Worm (Caenorhabditis elegans) whole organism, L1 larva: ENCODE measurements around the gene F46C5.9.
A peak's percentile ranks its signal among the peaks of the same experiment; 100 is the strongest.

ENCODE experiments used
- C04F5.9 ChIP-seq: sonication (generic microtip); optimal IDR thresholded peaks from 2 replicates; lab custom pipeline; 2016; ENCODE audit warnings: missing genetic modification characterization, missing compliant biosample characterization
- aha-1 ChIP-seq: fragments of 150-350 bp; optimal IDR thresholded peaks from 2 replicates; lab custom pipeline; 2014; ENCODE audit warnings: missing biosample characterization, missing genetic modification characterization
- alr-1 ChIP-seq: fragments of 200-800 bp; sonication (Bioruptor generic); optimal IDR thresholded peaks from 2 replicates; lab custom pipeline; 2018; ENCODE audit warnings: borderline replicate concordance, mild to moderate bottlenecking, missing genetic modification characterization, missing compliant biosample characterization
- aly-2 ChIP-seq: fragments of 150-350 bp; optimal IDR thresholded peaks from 2 replicates; lab custom pipeline; 2014; ENCODE audit warnings: missing biosample characterization, missing genetic modification characterization
- blmp-1 ChIP-seq: fragments of 150-350 bp; optimal IDR thresholded peaks from 2 replicates; lab custom pipeline; 2014; ENCODE audit warnings: missing biosample characterization, missing genetic modification characterization
- ceh-63 ChIP-seq: fragments of 200-800 bp; sonication (Bioruptor generic); optimal IDR thresholded peaks from 2 replicates; lab custom pipeline; 2018; ENCODE audit warnings: mild to moderate bottlenecking, missing genetic modification characterization, missing compliant biosample characterization
- ceh-82 ChIP-seq, 3 experiments: fragments of 150-350 bp in 1 of 3; sonication (generic microtip) in 2 of 3; optimal IDR thresholded peaks; 2 replicates each; lab custom pipeline; 2014 to 2017; ENCODE audit warnings: missing biosample characterization in 3 of 3, missing genetic modification characterization in 3 of 3
- dpl-1 ChIP-seq, 3 experiments: fragments of 150-350 bp in 2 of 3; sonication (generic microtip) in 1 of 3; optimal IDR thresholded peaks; 2 replicates each; lab custom pipeline; 2014 to 2017; ENCODE audit warnings: missing biosample characterization in 3 of 3, missing genetic modification characterization in 3 of 3, missing genetic modification reagents in 3 of 3
- dsc-1 ChIP-seq: sonication (generic microtip); optimal IDR thresholded peaks from 2 replicates; lab custom pipeline; 2016; ENCODE audit warnings: mild to moderate bottlenecking, missing genetic modification characterization, missing compliant biosample characterization
- efl-1 ChIP-seq, 4 experiments: fragments of 150-350 bp; optimal IDR thresholded peaks in 3 of 4; peaks in 1 of 4; 1 replicate in 1 of 4; 2 replicates in 3 of 4; lab custom pipeline; 2014; ENCODE audit warnings: missing biosample characterization in 2 of 4, missing genetic modification characterization in 2 of 4, missing genetic modification reagents in 2 of 4
- egl-27 ChIP-seq, 2 experiments: fragments of 150-350 bp in 1 of 2; sonication (generic microtip); optimal IDR thresholded peaks; 3 replicates each; lab custom pipeline; 2017 to 2018; ENCODE audit warnings: missing biosample characterization in 2 of 2, missing genetic modification characterization in 2 of 2, missing genetic modification reagents in 2 of 2
- elt-3 ChIP-seq, 6 experiments: fragments of 150-350 bp in 1 of 6; sonication (generic microtip); optimal IDR thresholded peaks; 2 replicates each; lab custom pipeline; 2017 to 2018; ENCODE audit warnings: missing biosample characterization in 6 of 6, missing genetic modification characterization in 6 of 6, inconsistent platforms in 1 of 6
- fos-1 ChIP-seq: fragments of 150-350 bp; optimal IDR thresholded peaks from 2 replicates; lab custom pipeline; 2014; ENCODE audit warnings: missing biosample characterization, missing genetic modification characterization
- grh-1 ChIP-seq: fragments of 200-800 bp; sonication (Bioruptor generic); IDR thresholded peaks from 2 replicates; pipeline ENCODE4 v1.3.6; 2022; ENCODE audit warnings: missing genetic modification reagents, missing genetic modification characterization, missing compliant biosample characterization
- irx-1 ChIP-seq: sonication (generic microtip); optimal IDR thresholded peaks from 2 replicates; lab custom pipeline; 2016; ENCODE audit warnings: missing genetic modification characterization, missing compliant biosample characterization
- isw-1 ChIP-seq: fragments of 200-800 bp; sonication (Bioruptor generic); IDR thresholded peaks from 2 replicates; pipeline ENCODE4 v1.3.6; 2022; ENCODE audit warnings: missing genetic modification characterization, missing compliant biosample characterization
- jun-1 ChIP-seq: fragments of 150-350 bp; optimal IDR thresholded peaks from 2 replicates; lab custom pipeline; 2014; ENCODE audit warnings: missing biosample characterization, missing genetic modification reagents, missing genetic modification characterization
- lin-14 ChIP-seq: fragments of 200-800 bp; sonication (Bioruptor generic); optimal IDR thresholded peaks from 2 replicates; lab custom pipeline; 2018; ENCODE audit warnings: mild to moderate bottlenecking, missing genetic modification characterization, moderate library complexity, missing compliant biosample characterization
- lin-35 ChIP-seq, 2 experiments: fragments of 150-350 bp; optimal IDR thresholded peaks; 2 replicates each; lab custom pipeline; 2014; ENCODE audit warnings: missing biosample characterization in 2 of 2, missing genetic modification characterization in 2 of 2, missing genetic modification reagents in 2 of 2
- mab-9 ChIP-seq: fragments of 200-800 bp; sonication (Bioruptor generic); IDR thresholded peaks from 2 replicates; pipeline ENCODE4 v1.3.6; 2022; ENCODE audit warnings: missing genetic modification reagents, missing genetic modification characterization, missing compliant biosample characterization
- mef-2 ChIP-seq: fragments of 150-350 bp; optimal IDR thresholded peaks from 2 replicates; lab custom pipeline; 2014; ENCODE audit warnings: missing biosample characterization, missing genetic modification characterization
- nhr-12 ChIP-seq: sonication (generic microtip); optimal IDR thresholded peaks from 2 replicates; lab custom pipeline; 2017; ENCODE audit warnings: missing biosample characterization, missing genetic modification characterization
- nhr-20 ChIP-seq: sonication (generic microtip); optimal IDR thresholded peaks from 2 replicates; lab custom pipeline; 2016; ENCODE audit warnings: mild to moderate bottlenecking, missing genetic modification characterization, missing compliant biosample characterization
- nhr-47 ChIP-seq: sonication (generic microtip); optimal IDR thresholded peaks from 2 replicates; lab custom pipeline; 2016; ENCODE audit warnings: mild to moderate bottlenecking, missing genetic modification characterization, moderate library complexity, missing compliant biosample characterization
- nhr-71 ChIP-seq: sonication (generic microtip); optimal IDR thresholded peaks from 2 replicates; lab custom pipeline; 2016; ENCODE audit warnings: mild to moderate bottlenecking, missing genetic modification characterization, moderate library complexity, missing compliant biosample characterization
- nhr-77 ChIP-seq: fragments of 150-350 bp; optimal IDR thresholded peaks from 2 replicates; lab custom pipeline; 2014; ENCODE audit warnings: missing biosample characterization, missing genetic modification characterization
- nhr-84 ChIP-seq: sonication (generic microtip); optimal IDR thresholded peaks from 2 replicates; lab custom pipeline; 2017; ENCODE audit warnings: missing biosample characterization, missing genetic modification characterization
- nhr-85 ChIP-seq: sonication (generic microtip); peaks from one replicate; lab custom pipeline; 2016; ENCODE audit warnings: missing genetic modification characterization, inconsistent platforms, missing compliant biosample characterization
- snu-23 ChIP-seq: sonication (generic microtip); optimal IDR thresholded peaks from 2 replicates; lab custom pipeline; 2016; ENCODE audit warnings: missing genetic modification characterization, missing compliant biosample characterization
- sox-4 ChIP-seq: sonication (generic microtip); optimal IDR thresholded peaks from 2 replicates; lab custom pipeline; 2016; ENCODE audit warnings: missing genetic modification characterization, missing compliant biosample characterization
- swsn-7 ChIP-seq: sonication (generic microtip); optimal IDR thresholded peaks from 2 replicates; lab custom pipeline; 2016; ENCODE audit warnings: missing genetic modification characterization, missing compliant biosample characterization
- vab-15 ChIP-seq: sonication (generic microtip); optimal IDR thresholded peaks from 2 replicates; lab custom pipeline; 2017; ENCODE audit warnings: missing genotype, mild to moderate bottlenecking, missing genetic modification characterization, missing compliant biosample characterization
- xbp-1 ChIP-seq: sonication (generic microtip); optimal IDR thresholded peaks from 2 replicates; lab custom pipeline; 2016; ENCODE audit warnings: missing genetic modification characterization, missing compliant biosample characterization
- zag-1 ChIP-seq: fragments of 150-350 bp; optimal IDR thresholded peaks from 2 replicates; lab custom pipeline; 2014; ENCODE audit warnings: missing biosample characterization, missing genetic modification characterization
- zip-4 ChIP-seq: fragments of 200-800 bp; sonication (Bioruptor generic); optimal IDR thresholded peaks from 2 replicates; lab custom pipeline; 2018; ENCODE audit warnings: mild to moderate bottlenecking, missing genetic modification characterization, moderate library complexity, missing compliant biosample characterization
- ztf-11 ChIP-seq, 2 experiments: sonication (generic microtip); optimal IDR thresholded peaks; 2 replicates each; lab custom pipeline; 2016 to 2017; ENCODE audit warnings: missing genetic modification characterization in 2 of 2, missing biosample characterization in 1 of 2, missing compliant biosample characterization in 1 of 2

The F46C5.9 gene

ce11 chrII:8856524-8856923, 46.0 kb upstream of the F46C5.9 start:
- peak; percentile 96 for TF ChIP-seq blmp-1 (tag; lab: Kevin White, UChicago)
- no peak for TF ChIP-seq zag-1
- TF ChIP-seq, all 84 proteins: peak for 1

ce11 chrII:8854874-8855273, 44.3 kb upstream of the F46C5.9 start:
- TF ChIP-seq zag-1 (no peak), blmp-1 (tag; lab: Kevin White, UChicago) (peak; percentile 63), sox-4 (no peak), aly-2 (no peak), nhr-77 (no peak), irx-1 (no peak), lin-14 (GFP tag; lab: Kevin White, UChicago) (peak; percentile 9), jun-1 (tag; lab: Kevin White, UChicago) (no peak), zip-4 (GFP tag; lab: Kevin White, UChicago) (no peak), ceh-63 (GFP tag; lab: Kevin White, UChicago) (no peak), dpl-1 (GFP tag; optimal IDR thresholded peaks at IDR 0.05; lab: Kevin White, UChicago) (no peak), aha-1 (tag; lab: Kevin White, UChicago) (no peak)

DNA sequence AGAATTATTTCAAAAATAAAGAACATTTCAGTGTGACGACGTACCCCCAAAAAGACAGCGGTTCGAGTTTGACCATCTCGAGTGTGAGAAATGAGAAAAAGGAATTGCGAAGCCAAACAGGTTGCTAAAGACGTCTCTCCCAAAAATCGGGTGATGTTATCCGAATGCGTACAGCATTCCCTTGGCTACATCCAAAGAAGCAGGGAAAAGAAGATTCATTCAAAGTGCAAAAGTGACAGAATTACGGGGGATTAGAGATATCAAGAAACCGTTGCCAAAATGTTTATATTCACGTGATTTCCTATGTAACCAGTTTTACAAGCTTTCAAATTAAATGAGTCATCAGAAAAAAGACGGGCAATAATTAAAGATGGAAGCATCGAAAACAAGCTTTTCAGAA, 43.4 kb upstream of the F46C5.9 start:
- no peak for TF ChIP-seq nhr-84
- no peak for TF ChIP-seq efl-1 (optimal IDR thresholded peaks at IDR 0.05; lab: Kevin White, UChicago)
- peak in 1 of 2 experiments; percentile 16 for TF ChIP-seq efl-1 (GFP tag; optimal IDR thresholded peaks at IDR 0.05 in 1 of 2; lab: Kevin White, UChicago)
- peak; percentile 25 for TF ChIP-seq jun-1 (tag; lab: Kevin White, UChicago)
- no peak for TF ChIP-seq zag-1
- TF ChIP-seq nhr-85: peak; percentile 65
- peak; percentile 58 for TF ChIP-seq grh-1 (GFP tag; lab: Robert Waterston, UW)
- TF ChIP-seq mef-2 (tag; lab: Kevin White, UChicago): no peak
- TF ChIP-seq ceh-82 (tag; optimal IDR thresholded peaks at IDR 0.05; lab: Kevin White, UChicago): no peak
- TF ChIP-seq swsn-7: no peak
- TF ChIP-seq blmp-1 (tag; lab: Kevin White, UChicago): peak; percentile 71
- TF ChIP-seq, all 84 proteins: peak for 5

DNA sequence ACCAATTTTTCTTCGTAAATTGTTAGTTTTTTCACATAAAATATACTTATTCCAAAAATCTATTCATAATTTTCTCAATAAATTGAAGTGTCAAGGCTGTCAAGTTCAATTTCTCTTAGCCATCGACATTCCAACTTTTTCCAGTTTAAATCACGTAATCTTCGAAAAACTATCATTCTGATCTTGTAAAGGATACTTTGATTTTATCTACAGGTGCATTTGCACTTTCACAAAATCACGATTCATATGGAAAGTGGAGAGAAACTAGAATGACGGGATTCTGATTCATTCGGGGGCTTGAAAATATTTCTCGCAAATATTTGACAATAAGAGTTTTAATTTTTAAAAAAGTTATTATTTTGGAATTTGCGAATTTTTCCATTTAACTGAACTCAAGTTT, 42.7 kb upstream of the F46C5.9 start:
- TF ChIP-seq nhr-85 (peak; percentile 64), lin-14 (GFP tag; lab: Kevin White, UChicago) (no peak)

DNA sequence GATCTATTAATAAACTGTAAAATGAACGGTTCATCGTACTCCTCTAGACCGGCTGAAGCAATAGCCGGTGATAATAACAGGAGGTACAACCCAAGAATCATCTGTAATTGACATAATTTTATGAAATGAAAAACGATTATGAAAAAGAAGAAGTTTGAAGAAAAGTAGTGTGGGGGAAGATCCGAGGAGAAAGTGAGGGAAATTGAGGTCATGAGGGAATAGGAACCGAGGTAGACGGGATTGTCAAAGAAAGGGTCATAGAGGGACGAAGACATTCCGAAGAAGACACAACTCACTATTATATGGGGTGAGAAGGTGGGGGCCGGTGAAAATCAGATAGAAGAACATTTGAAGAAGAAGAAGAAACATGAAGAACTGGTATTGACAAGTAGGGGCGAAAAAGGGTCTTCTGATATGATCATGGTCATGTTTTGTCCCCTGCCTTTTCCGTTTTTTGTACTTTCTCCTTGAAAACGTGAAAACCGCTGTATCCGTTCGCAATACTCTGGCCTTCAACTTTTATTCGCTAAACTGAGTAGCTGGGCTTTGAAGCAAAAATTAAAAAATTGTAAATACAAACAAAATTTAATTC, 41.6 kb upstream of the F46C5.9 start, which contains the start of gene oac-46:
oac-46 (minus strand) TSS at position 101 of the 592 bp plus-strand sequence.
- no peak for TF ChIP-seq isw-1 (GFP tag; lab: Robert Waterston, UW)
- peak; percentile 83 for TF ChIP-seq nhr-85
- TF ChIP-seq efl-1 (optimal IDR thresholded peaks at IDR 0.05; lab: Kevin White, UChicago): no peak
- peak in 1 of 2 experiments; percentile 52 for TF ChIP-seq efl-1 (GFP tag; optimal IDR thresholded peaks at IDR 0.05 in 1 of 2; lab: Kevin White, UChicago)
- TF ChIP-seq lin-14 (GFP tag; lab: Kevin White, UChicago): peak; percentile 56
- peak in 2 of 6 experiments; percentile 20 to 22 for TF ChIP-seq elt-3 (tag; optimal IDR thresholded peaks at IDR 0.05; lab: Kevin White, UChicago)
- TF ChIP-seq nhr-71: peak; percentile 16
- TF ChIP-seq snu-23 (GFP tag; lab: Kevin White, UChicago): peak; percentile 18
- peak; percentile 94 for TF ChIP-seq blmp-1 (tag; lab: Kevin White, UChicago)
- no peak for TF ChIP-seq fos-1 (tag; lab: Kevin White, UChicago)
- TF ChIP-seq swsn-7: no peak
- no peak for TF ChIP-seq xbp-1 (tag; lab: Kevin White, UChicago)

DNA sequence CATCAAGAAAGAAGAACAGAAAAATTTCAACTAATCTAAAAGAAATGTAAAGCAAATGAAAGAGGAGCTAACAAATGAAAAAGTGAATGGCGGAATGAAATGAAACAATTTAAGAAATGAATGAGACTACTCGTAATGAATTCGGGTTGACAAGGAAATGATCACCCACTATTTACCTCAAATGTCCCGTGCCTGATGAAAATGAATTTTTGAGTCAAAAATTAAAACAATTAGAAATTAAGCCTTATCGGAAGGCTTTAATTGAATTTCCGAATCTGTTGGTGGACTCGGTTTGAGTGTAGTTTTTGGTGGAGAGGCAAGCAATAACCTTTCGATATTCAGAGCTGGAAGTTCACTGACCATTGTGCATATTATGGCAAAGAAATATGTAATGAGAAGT, 38.5 kb upstream of the F46C5.9 start:
- no peak for TF ChIP-seq blmp-1 (tag; lab: Kevin White, UChicago)
- TF ChIP-seq nhr-85: peak; percentile 32
- no peak for TF ChIP-seq efl-1 (optimal IDR thresholded peaks at IDR 0.05; lab: Kevin White, UChicago)
- peak in 1 of 2 experiments; percentile 81 for TF ChIP-seq efl-1 (GFP tag; optimal IDR thresholded peaks at IDR 0.05 in 1 of 2; lab: Kevin White, UChicago)

DNA sequence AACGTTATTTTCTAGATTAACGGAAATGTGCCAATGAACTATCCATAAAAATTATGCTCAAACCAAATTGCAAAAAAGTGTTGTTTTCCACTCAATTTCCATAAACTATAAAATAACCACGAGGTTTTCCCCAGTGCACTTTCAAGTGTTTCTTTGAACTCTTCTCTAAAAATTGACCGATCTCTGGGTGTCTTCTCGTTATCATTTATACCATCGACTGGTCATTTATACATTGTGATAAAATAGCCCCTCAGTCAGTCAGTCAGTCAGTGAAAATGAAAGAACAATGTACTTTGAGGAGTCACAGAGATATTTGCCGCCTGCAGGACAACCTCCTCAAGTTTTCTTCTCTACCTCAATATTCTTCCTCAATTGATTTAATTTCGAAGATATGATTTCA, 35.4 kb upstream of the F46C5.9 start:
- TF ChIP-seq egl-27 (tag; optimal IDR thresholded peaks at IDR 0.05; lab: Kevin White, UChicago) (no peak), nhr-71 (peak; percentile 9), nhr-47 (no peak), vab-15 (tag; lab: Kevin White, UChicago) (no peak), nhr-12 (no peak), lin-14 (GFP tag; lab: Kevin White, UChicago) (peak; percentile 45), C04F5.9 (tag; lab: Kevin White, UChicago) (no peak), alr-1 (tag; lab: Kevin White, UChicago) (no peak), mab-9 (GFP tag; lab: Robert Waterston, UW) (no peak), nhr-85 (peak; percentile 73), blmp-1 (tag; lab: Kevin White, UChicago) (peak; percentile 45), elt-3 (tag; optimal IDR thresholded peaks at IDR 0.05; lab: Kevin White, UChicago) (peak in 1 of 6 experiments; percentile 38), dsc-1 (no peak), zag-1 (no peak), lin-35 (GFP tag; optimal IDR thresholded peaks at IDR 0.05; lab: Kevin White, UChicago) (peak in 1 of 2 experiments; percentile 16), nhr-20 (tag; lab: Kevin White, UChicago) (peak; percentile 30), snu-23 (GFP tag; lab: Kevin White, UChicago) (peak; percentile 22), efl-1 (optimal IDR thresholded peaks at IDR 0.05; lab: Kevin White, UChicago) (no peak), efl-1 (GFP tag; optimal IDR thresholded peaks at IDR 0.05 in 1 of 2; lab: Kevin White, UChicago) (peak in 1 of 2 experiments; percentile 0), ztf-11 (tag; optimal IDR thresholded peaks at IDR 0.05; lab: Kevin White, UChicago) (no peak)
